Worm (Caenorhabditis elegans): Measurements from ENCODE around the gene srw-20.

srw-20 gene

DNA sequence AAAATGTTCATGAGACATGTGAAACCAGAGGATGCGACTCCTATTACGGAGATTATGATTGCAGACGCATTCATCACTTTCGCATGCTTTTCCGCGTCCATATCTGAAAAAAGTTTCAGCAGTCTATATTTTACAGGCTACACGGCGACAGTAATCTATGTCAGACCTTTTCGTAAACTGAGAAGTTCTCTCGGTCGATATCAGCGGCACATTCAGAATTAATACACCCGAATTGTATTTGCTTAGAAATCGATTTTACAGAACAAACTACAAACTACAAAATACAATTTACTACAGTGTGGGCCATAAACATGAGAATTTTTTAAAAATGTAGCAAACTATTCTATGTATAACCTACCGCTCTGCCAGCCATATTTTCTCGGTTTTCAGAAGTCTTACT, 8.1 kb downstream of the srw-20 start, which contains the start of gene srbc-14:
Gene srbc-14 (minus strand): TSS at position 101 of the 400 bp plus-strand sequence.
- no peak for TF ChIP-seq mcd-1 (GFP tag; IDR thresholded peaks at IDR 0.05)
- TF ChIP-seq F52B5.7 (tag; optimal IDR thresholded peaks at IDR 0.05): no peak
- no peak for TF ChIP-seq dox-1 (GFP tag; IDR thresholded peaks at IDR 0.05)
- no peak for TF ChIP-seq attf-6 (GFP tag; IDR thresholded peaks at IDR 0.05)
- TF ChIP-seq mxl-1 (tag; optimal IDR thresholded peaks at IDR 0.05): no peak
- no peak for TF ChIP-seq lir-1 (GFP tag; conservative IDR thresholded peaks at IDR 0.05)
- TF ChIP-seq egl-18 (GFP tag; IDR thresholded peaks at IDR 0.05): no peak
- no peak for TF ChIP-seq snpc-4 (GFP tag; optimal IDR thresholded peaks at IDR 0.05)
- TF ChIP-seq snpc-4 (tag; optimal IDR thresholded peaks at IDR 0.05): no peak
- no peak for TF ChIP-seq Y79H2A.3 (GFP tag; conservative IDR thresholded peaks at IDR 0.05)
- TF ChIP-seq egl-44 (GFP tag; IDR thresholded peaks at IDR 0.05): no peak
- no peak for TF ChIP-seq mes-4 (tag; optimal IDR thresholded peaks at IDR 0.05)
- no peak for TF ChIP-seq snpc-1.3 (tag; optimal IDR thresholded peaks at IDR 0.05; ENCODE audit: insufficient read depth)
- no peak for TF ChIP-seq ceh-79 (tag; optimal IDR thresholded peaks at IDR 0.05)
- no peak for TF ChIP-seq B0336.3 (GFP tag; IDR thresholded peaks at IDR 0.05)

DNA sequence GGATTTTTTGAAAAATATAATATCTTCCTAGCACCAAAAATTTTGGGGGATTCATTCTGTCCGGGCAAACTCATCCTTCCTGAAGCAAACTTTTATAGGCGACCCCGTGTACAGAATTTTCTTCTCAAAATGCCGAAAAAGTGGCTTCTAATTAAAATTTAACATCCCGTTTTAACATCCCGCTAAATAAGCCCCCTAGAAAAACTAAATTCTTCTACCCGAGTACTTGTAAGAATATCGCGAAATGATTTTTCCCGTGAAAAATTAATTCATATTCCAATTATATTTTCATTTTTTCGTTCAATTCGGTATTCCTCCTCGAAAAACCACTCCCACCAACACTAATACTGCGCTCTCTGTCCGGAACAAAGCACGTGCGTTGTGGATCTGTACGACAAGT, 10.9 kb downstream of the srw-20 start, which contains the start of gene T05E12.8:
Gene T05E12.8 (plus strand): TSS at position 301 of the 400 bp plus-strand sequence.
- TF ChIP-seq lag-1 (GFP tag; IDR thresholded peaks at IDR 0.05): no peak

DNA sequence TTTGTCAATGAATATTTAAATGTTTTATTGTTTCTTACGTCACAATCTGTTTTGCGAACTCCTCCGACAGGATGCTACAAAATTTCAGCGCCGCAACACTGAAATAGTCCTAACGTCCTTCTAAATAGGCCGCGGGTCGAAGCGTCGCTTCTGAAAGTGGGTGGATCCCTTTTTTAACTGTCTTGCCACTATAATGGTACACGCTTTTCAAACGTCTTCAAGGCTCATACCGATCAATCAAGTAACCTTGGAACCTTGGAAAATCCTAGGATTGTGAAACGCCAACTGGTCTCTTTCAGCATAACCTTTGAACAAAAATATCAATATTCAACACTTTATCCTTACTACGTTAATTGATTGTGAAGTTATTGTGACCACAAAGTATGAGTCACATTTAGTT, 13.1 kb downstream of the srw-20 start:
- TF ChIP-seq C17E4.6 (GFP tag; IDR thresholded peaks at IDR 0.05): no peak
- TF ChIP-seq F22D6.2 (tag; optimal IDR thresholded peaks at IDR 0.05): no peak
- TF ChIP-seq rcor-1 (GFP tag; IDR thresholded peaks at IDR 0.05): no peak
- TF ChIP-seq F10E7.11 (tag; optimal IDR thresholded peaks at IDR 0.05): no peak
- no peak for TF ChIP-seq pha-4 (tag; optimal IDR thresholded peaks at IDR 0.05)
- no peak for TF ChIP-seq snpc-3.4 (tag; optimal IDR thresholded peaks at IDR 0.05)
- no peak for TF ChIP-seq lir-1 (GFP tag; conservative IDR thresholded peaks at IDR 0.05)
- TF ChIP-seq ztf-25 (GFP tag; IDR thresholded peaks at IDR 0.05): no peak
- no peak for TF ChIP-seq nhr-80 (tag; optimal IDR thresholded peaks at IDR 0.05)
- no peak for TF ChIP-seq T07F8.4 (tag; optimal IDR thresholded peaks at IDR 0.05)
- TF ChIP-seq nhr-120 (GFP tag; IDR thresholded peaks at IDR 0.05): no peak
- TF ChIP-seq Y56A3A.18 (GFP tag; IDR thresholded peaks at IDR 0.05): no peak
- no peak for TF ChIP-seq ztf-3 (GFP tag; optimal IDR thresholded peaks at IDR 0.05)
- TF ChIP-seq sdz-38 (tag; optimal IDR thresholded peaks at IDR 0.05): no peak
- TF ChIP-seq unc-130 (GFP tag; optimal IDR thresholded peaks at IDR 0.05): no peak

DNA sequence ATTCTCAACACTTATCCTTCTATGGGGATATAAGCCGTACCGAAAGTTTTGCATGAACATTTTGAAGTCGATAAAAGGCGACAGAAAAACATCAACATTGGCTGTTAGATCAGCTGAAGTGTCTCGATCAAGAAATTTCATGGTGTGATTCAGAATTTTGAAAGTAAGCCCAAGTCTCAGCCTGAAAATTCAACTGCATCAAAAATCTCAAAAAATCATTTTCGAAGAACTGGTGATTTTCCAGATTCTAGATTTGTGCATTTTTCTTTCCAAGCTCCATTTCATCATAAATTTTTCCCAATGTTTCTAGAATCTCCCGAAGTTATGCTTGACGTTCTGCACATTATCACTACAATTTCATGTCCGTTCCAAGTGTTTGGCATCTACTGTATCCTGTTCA, 15.0 kb downstream of the srw-20 start, which contains the start of gene srh-255:
Gene srh-255 (plus strand): TSS at position 301 of the 400 bp plus-strand sequence.
- TF ChIP-seq ceh-40 (GFP tag; IDR thresholded peaks at IDR 0.05): no peak
- TF ChIP-seq attf-6 (GFP tag; IDR thresholded peaks at IDR 0.05): no peak
- TF ChIP-seq pbrm-1 (GFP tag; IDR thresholded peaks at IDR 0.05): no peak
- no peak for TF ChIP-seq ztf-6 (GFP tag; IDR thresholded peaks at IDR 0.05)
- no peak for TF ChIP-seq F52B5.7 (tag; optimal IDR thresholded peaks at IDR 0.05)
- TF ChIP-seq tlf-1 (GFP tag; optimal IDR thresholded peaks at IDR 0.05): no peak
- no peak for TF ChIP-seq lsl-1 (GFP tag; optimal IDR thresholded peaks at IDR 0.05)
- TF ChIP-seq rec-8 (tag; optimal IDR thresholded peaks at IDR 0.05): no peak
